Fruit fly (Drosophila melanogaster) whole organism, embryonic: ENCODE data around the gene msps.
A peak's percentile ranks its signal among the peaks of the same experiment; 100 is the strongest.

Experiments
- Atf-2 ChIP-seq: fragments of 200-800 bp; sonication (Bioruptor generic); optimal IDR thresholded peaks from 2 replicates; lab custom pipeline; 2016; ENCODE audit warnings: missing biosample characterization, missing genetic modification characterization
- C15 ChIP-seq: fragments of 200-800 bp; sonication (Bioruptor generic); IDR thresholded peaks from 3 replicates; pipeline ENCODE4 v1.3.6; 2022; ENCODE audit warnings: missing biosample characterization, missing genetic modification characterization
- CG10431 ChIP-seq: fragments of 200-800 bp; sonication (Bioruptor generic); optimal IDR thresholded peaks from 3 replicates; lab custom pipeline; 2018; ENCODE audit warnings: missing biosample characterization, mild to moderate bottlenecking, missing genetic modification characterization
- CG10959 ChIP-seq: fragments of 200-800 bp; sonication (Bioruptor generic); IDR thresholded peaks from 2 replicates; pipeline ENCODE4 v1.3.6; 2022; ENCODE audit warnings: missing biosample characterization, missing genetic modification characterization
- CG10979 ChIP-seq: fragments of 200-800 bp; sonication (Bioruptor generic); optimal IDR thresholded peaks from 2 replicates; lab custom pipeline; 2018; ENCODE audit warnings: missing biosample characterization, mild to moderate bottlenecking, missing genetic modification characterization, moderate library complexity
- CG11696 ChIP-seq: fragments of 200-800 bp; sonication (Bioruptor generic); IDR thresholded peaks from 2 replicates; pipeline ENCODE4 v1.3.6; 2022; ENCODE audit warnings: missing biosample characterization, missing genetic modification characterization
- CG14014 ChIP-seq: fragments of 200-800 bp; sonication (Bioruptor generic); IDR thresholded peaks from 2 replicates; pipeline ENCODE4 v1.3.6; 2022; ENCODE audit warnings: missing biosample characterization, missing genetic modification characterization
- CG14710 ChIP-seq: fragments of 200-800 bp; sonication (Bioruptor generic); optimal IDR thresholded peaks from 3 replicates; lab custom pipeline; 2019; ENCODE audit warnings: missing biosample characterization, mild to moderate bottlenecking, missing genetic modification characterization, moderate library complexity
- CG15479 ChIP-seq: fragments of 200-800 bp; sonication (Bioruptor generic); optimal IDR thresholded peaks from 3 replicates; lab custom pipeline; 2019; ENCODE audit warnings: missing biosample characterization, mild to moderate bottlenecking, missing genetic modification characterization, moderate library complexity
- CG18476 ChIP-seq: fragments of 200-800 bp; sonication (Bioruptor generic); optimal IDR thresholded peaks from 2 replicates; lab custom pipeline; 2016; ENCODE audit warnings: missing biosample characterization, mild to moderate bottlenecking, missing genetic modification characterization
- CG18619 ChIP-seq: fragments of 200-800 bp; sonication (Bioruptor generic); optimal IDR thresholded peaks from 3 replicates; lab custom pipeline; 2017; ENCODE audit warnings: missing biosample characterization, mild to moderate bottlenecking, missing genetic modification characterization
- CG43689 ChIP-seq: fragments of 200-800 bp; sonication (Bioruptor generic); IDR thresholded peaks from 2 replicates; pipeline ENCODE4 v1.3.6; 2022; ENCODE audit warnings: missing biosample characterization, missing genetic modification characterization
- CG4854 ChIP-seq: fragments of 200-800 bp; sonication (Bioruptor generic); optimal IDR thresholded peaks from 2 replicates; lab custom pipeline; 2016; ENCODE audit warnings: missing biosample characterization, missing genetic modification characterization, inconsistent platforms
- CG7839 ChIP-seq: fragments of 200-800 bp; sonication (Bioruptor generic); optimal IDR thresholded peaks from 3 replicates; lab custom pipeline; 2018; ENCODE audit warnings: missing biosample characterization, mild to moderate bottlenecking, missing genetic modification characterization, moderate library complexity
- CG8290 ChIP-seq, 3 experiments: fragments of 200-800 bp; sonication (Bioruptor generic); optimal IDR thresholded peaks; 2 replicates each; lab custom pipeline; 2016 to 2019; ENCODE audit warnings: missing biosample characterization in 3 of 3, missing genetic modification characterization in 3 of 3, mild to moderate bottlenecking in 2 of 3, moderate library complexity in 1 of 3
- CG9932 ChIP-seq: fragments of 200-800 bp; sonication (Bioruptor generic); IDR thresholded peaks from 2 replicates; pipeline ENCODE4 v1.3.6; 2022; ENCODE audit warnings: missing biosample characterization, missing genetic modification characterization
- CrebB ChIP-seq: fragments of 200-800 bp; sonication (Bioruptor generic); optimal IDR thresholded peaks from 3 replicates; lab custom pipeline; 2018; ENCODE audit warnings: missing biosample characterization, mild to moderate bottlenecking, missing genetic modification characterization
- Dp ChIP-seq: fragments of 200-800 bp; sonication (Bioruptor generic); optimal IDR thresholded peaks from 2 replicates; lab custom pipeline; 2018; ENCODE audit warnings: missing biosample characterization, mild to moderate bottlenecking, missing genetic modification characterization, moderate library complexity
- Elba2 ChIP-seq: fragments of 200-800 bp; sonication (Bioruptor generic); optimal IDR thresholded peaks from 3 replicates; lab custom pipeline; 2016; ENCODE audit warnings: missing biosample characterization, missing genetic modification characterization
- Fer1 ChIP-seq: fragments of 200-800 bp; sonication (Bioruptor generic); optimal IDR thresholded peaks from 2 replicates; lab custom pipeline; 2017; ENCODE audit warnings: missing biosample characterization, mild to moderate bottlenecking, missing genetic modification characterization
- H15 ChIP-seq: fragments of 200-800 bp; sonication (Bioruptor generic); IDR thresholded peaks from 3 replicates; pipeline ENCODE4 v1.3.6; 2022; ENCODE audit warnings: missing biosample characterization, missing genetic modification characterization
- Hsf ChIP-seq: fragments of 200-800 bp; sonication (Bioruptor generic); optimal IDR thresholded peaks from 3 replicates; lab custom pipeline; 2016; ENCODE audit warnings: missing biosample characterization, missing genetic modification characterization
- MESR4 ChIP-seq: fragments of 200-800 bp; sonication (Bioruptor generic); optimal IDR thresholded peaks from 2 replicates; lab custom pipeline; 2018; ENCODE audit warnings: missing biosample characterization, mild to moderate bottlenecking, missing genetic modification characterization, moderate library complexity
- Ptx1 ChIP-seq: fragments of 200-800 bp; sonication (Bioruptor generic); IDR thresholded peaks from 2 replicates; pipeline ENCODE4 v1.3.6; 2022; ENCODE audit warnings: missing biosample characterization, missing genetic modification characterization
- Six4 ChIP-seq: fragments of 200-800 bp; sonication (Bioruptor generic); optimal IDR thresholded peaks from 2 replicates; lab custom pipeline; 2016; ENCODE audit warnings: missing biosample characterization, missing genetic modification characterization
- Spps ChIP-seq: fragments of 200-800 bp; sonication (Bioruptor generic); optimal IDR thresholded peaks from 2 replicates; lab custom pipeline; 2018; ENCODE audit warnings: missing biosample characterization, mild to moderate bottlenecking, missing genetic modification characterization
- ash1 ChIP-seq: fragments of 200-800 bp; sonication (Bioruptor generic); optimal IDR thresholded peaks from 2 replicates; lab custom pipeline; 2018; ENCODE audit warnings: missing biosample characterization, mild to moderate bottlenecking, missing genetic modification characterization
- cato ChIP-seq: fragments of 200-800 bp; sonication (Bioruptor generic); optimal IDR thresholded peaks from 2 replicates; lab custom pipeline; 2016; ENCODE audit warnings: missing biosample characterization, missing genetic modification characterization, borderline replicate concordance
- crc ChIP-seq: fragments of 200-800 bp; sonication (Bioruptor generic); optimal IDR thresholded peaks from 2 replicates; lab custom pipeline; 2016; ENCODE audit warnings: missing biosample characterization, missing genetic modification characterization
- emc ChIP-seq: fragments of 200-800 bp; sonication (Bioruptor generic); optimal IDR thresholded peaks from 2 replicates; lab custom pipeline; 2016; ENCODE audit warnings: missing biosample characterization, missing genetic modification characterization
- en ChIP-seq: fragments of 200-800 bp; sonication (Bioruptor generic); optimal IDR thresholded peaks from 2 replicates; lab custom pipeline; 2016; ENCODE audit warnings: missing biosample characterization, missing genetic modification characterization
- fd3F ChIP-seq: fragments of 200-800 bp; sonication (Bioruptor generic); optimal IDR thresholded peaks from 2 replicates; lab custom pipeline; 2018; ENCODE audit warnings: missing biosample characterization, mild to moderate bottlenecking, missing genetic modification characterization, moderate library complexity
- gcm2 ChIP-seq: fragments of 200-800 bp; sonication (Bioruptor generic); optimal IDR thresholded peaks from 2 replicates; lab custom pipeline; 2016; ENCODE audit warnings: missing biosample characterization, missing genetic modification characterization
- gro ChIP-seq: fragments of 200-800 bp; sonication (Bioruptor generic); optimal IDR thresholded peaks from 2 replicates; lab custom pipeline; 2016; ENCODE audit warnings: missing biosample characterization, missing genetic modification characterization
- gsb-n ChIP-seq: fragments of 200-800 bp; sonication (Bioruptor generic); optimal IDR thresholded peaks from 3 replicates; lab custom pipeline; 2018; ENCODE audit warnings: missing biosample characterization, mild to moderate bottlenecking, missing genetic modification characterization
- h ChIP-seq: fragments of >200 bp; optimal IDR thresholded peaks from 2 replicates; lab custom pipeline; 2017
- hbn ChIP-seq: fragments of 200-800 bp; sonication (Bioruptor generic); IDR thresholded peaks from 2 replicates; pipeline ENCODE4 v1.3.6; 2022; ENCODE audit warnings: missing biosample characterization, missing genetic modification characterization; ENCODE audit not compliant: partially characterized antibody
- insv ChIP-seq, 2 experiments: fragments of 200-800 bp; sonication (Bioruptor generic); optimal IDR thresholded peaks; 3 replicates each; lab custom pipeline; 2016 to 2018; ENCODE audit warnings: missing biosample characterization in 2 of 2, missing genetic modification characterization in 2 of 2
- jing ChIP-seq: fragments of 200-800 bp; sonication (Bioruptor generic); optimal IDR thresholded peaks from 2 replicates; lab custom pipeline; 2018; ENCODE audit warnings: missing biosample characterization, mild to moderate bottlenecking, missing genetic modification characterization
- nerfin-1 ChIP-seq: fragments of 200-800 bp; sonication (Bioruptor generic); optimal IDR thresholded peaks from 3 replicates; lab custom pipeline; 2019; ENCODE audit warnings: missing biosample characterization, mild to moderate bottlenecking, missing genetic modification characterization, moderate library complexity
- nerfin-2 ChIP-seq: fragments of 200-800 bp; sonication (Bioruptor generic); IDR thresholded peaks from 2 replicates; pipeline ENCODE4 v1.3.6; 2022; ENCODE audit warnings: missing biosample characterization, missing genetic modification characterization; ENCODE audit not compliant: partially characterized antibody
- ranshi ChIP-seq: fragments of 200-800 bp; sonication (Bioruptor generic); IDR thresholded peaks from 2 replicates; pipeline ENCODE4 v1.3.6; 2022; ENCODE audit warnings: missing biosample characterization, missing genetic modification characterization
- salm ChIP-seq: fragments of 200-800 bp; sonication (Bioruptor generic); optimal IDR thresholded peaks from 2 replicates; lab custom pipeline; 2018; ENCODE audit warnings: missing biosample characterization, mild to moderate bottlenecking, missing genetic modification characterization
- sd ChIP-seq: fragments of 200-800 bp; sonication (Bioruptor generic); optimal IDR thresholded peaks from 3 replicates; lab custom pipeline; 2018; ENCODE audit warnings: missing biosample characterization, mild to moderate bottlenecking, missing genetic modification characterization, moderate library complexity
- sr ChIP-seq: fragments of 200-800 bp; sonication (Bioruptor generic); IDR thresholded peaks from 3 replicates; pipeline ENCODE4 v1.3.6; 2022; ENCODE audit warnings: missing biosample characterization, missing genetic modification characterization
- tin ChIP-seq: fragments of 200-800 bp; sonication (Bioruptor generic); optimal IDR thresholded peaks from 3 replicates; lab custom pipeline; 2016; ENCODE audit warnings: missing biosample characterization, missing genetic modification characterization
- tio ChIP-seq: fragments of 200-800 bp; sonication (Bioruptor generic); optimal IDR thresholded peaks from 2 replicates; lab custom pipeline; 2017; ENCODE audit warnings: missing biosample characterization, missing genetic modification characterization, inconsistent platforms
- unc-4 ChIP-seq: fragments of 200-800 bp; sonication (Bioruptor generic); IDR thresholded peaks from 2 replicates; pipeline ENCODE4 v1.3.6; 2022; ENCODE audit warnings: missing biosample characterization, missing genetic modification characterization; ENCODE audit not compliant: partially characterized antibody

Gene msps

dm6 chr3R:16098333-16099267, 48.0 kb downstream of the msps start, which contains the start of the genes Mhcl and Akt (continued):
- no peak for TF ChIP-seq sr
- TF ChIP-seq CG10431 (GFP tag; lab: Kevin White, UChicago) = no peak
- no peak for TF ChIP-seq CG18476 (GFP tag; lab: Kevin White, UChicago)
- TF ChIP-seq hbn (GFP tag; lab: Robert Waterston, UW) = peak; percentile 23; the same call in 1 of the 2 replicates
- TF ChIP-seq CG10959 (GFP tag; lab: Robert Waterston, UW) = no peak
- TF ChIP-seq sd (tag; lab: Kevin White, UChicago) = no peak
- TF ChIP-seq CG18619 (GFP tag; lab: Kevin White, UChicago) = no peak
- peak; percentile 32 for TF ChIP-seq Six4 (GFP tag; lab: Kevin White, UChicago)
- TF ChIP-seq fd3F (GFP tag; lab: Kevin White, UChicago) = no peak
- TF ChIP-seq CG14710 (tag; lab: Kevin White, UChicago) = peak; percentile 81
- no peak for TF ChIP-seq jing (GFP tag; lab: Kevin White, UChicago)
- TF ChIP-seq h = no peak
- TF ChIP-seq CG10979 (tag; lab: Kevin White, UChicago) = no peak
- TF ChIP-seq CG7839 (tag; lab: Kevin White, UChicago) = no peak
- TF ChIP-seq tin (GFP tag; lab: Kevin White, UChicago) = peak; percentile 5
- no peak for TF ChIP-seq CrebB (tag; lab: Kevin White, UChicago)
- TF ChIP-seq CG8290 (GFP tag; optimal IDR thresholded peaks at IDR 0.05; lab: Kevin White, UChicago) = peak; percentile 69
- TF ChIP-seq CG8290 (tag; optimal IDR thresholded peaks at IDR 0.05; lab: Kevin White, UChicago) = peak in 1 of 2 experiments; percentile 47
- no peak for TF ChIP-seq en
- no peak for TF ChIP-seq Fer1
- no peak; the same call in 2 of the 3 replicates for TF ChIP-seq H15 (GFP tag; lab: Robert Waterston, UW)
- no peak for TF ChIP-seq gro
- TF ChIP-seq crc (GFP tag; lab: Kevin White, UChicago) = no peak
- TF ChIP-seq gcm2 (GFP tag; lab: Kevin White, UChicago) = no peak
- TF ChIP-seq insv (GFP tag; optimal IDR thresholded peaks at IDR 0.05; lab: Kevin White, UChicago) = peak in 1 of 2 experiments; percentile 55
- TF ChIP-seq tio (GFP tag; lab: Kevin White, UChicago) = peak; percentile 33
- TF ChIP-seq gsb-n (tag; lab: Kevin White, UChicago) = peak; percentile 23
- no peak for TF ChIP-seq CG43689 (GFP tag; lab: Robert Waterston, UW)
- no peak for TF ChIP-seq CG4854 (GFP tag; lab: Kevin White, UChicago)
- TF ChIP-seq C15 (GFP tag; lab: Robert Waterston, UW) = no peak
- peak; percentile 46; the same call in 1 of the 2 replicates for TF ChIP-seq Ptx1
- TF ChIP-seq Elba2 = peak; percentile 98
- no peak for TF ChIP-seq ash1 (GFP tag; lab: Kevin White, UChicago)
- TF ChIP-seq Dp (GFP tag; lab: Kevin White, UChicago) = peak; percentile 53
- no peak for TF ChIP-seq Spps (tag; lab: Kevin White, UChicago)
- TF ChIP-seq emc (GFP tag; lab: Kevin White, UChicago) = no peak
- TF ChIP-seq CG9932 (GFP tag; lab: Robert Waterston, UW) = peak; percentile 65
- TF ChIP-seq CG11696 = no peak
- no peak for TF ChIP-seq salm (tag; lab: Kevin White, UChicago)
- no peak for TF ChIP-seq cato (GFP tag; lab: Kevin White, UChicago)
- TF ChIP-seq MESR4 (GFP tag; lab: Kevin White, UChicago) = peak; percentile 58
- TF ChIP-seq ranshi (GFP tag; lab: Robert Waterston, UW) = no peak
- TF ChIP-seq nerfin-2 (GFP tag; lab: Robert Waterston, UW) = 0 out of 2 replicates have a peak, but pooled peaks have one; percentile 9
- no peak for TF ChIP-seq Hsf
- no peak for TF ChIP-seq CG14014
- no peak for TF ChIP-seq Atf-2 (GFP tag; lab: Kevin White, UChicago)
- TF ChIP-seq CG15479 = no peak
- peak; percentile 59; the same call in 1 of the 2 replicates for TF ChIP-seq unc-4 (GFP tag; lab: Robert Waterston, UW)
- TF ChIP-seq nerfin-1 (tag; lab: Kevin White, UChicago) = no peak
